Worm (Caenorhabditis elegans): ENCODE measurements around the gene fipr-13.

Gene fipr-13

ce11 chrV:10103811-10104210, 39.5 kb downstream of the fipr-13 start:
- TF ChIP-seq ref-2 (tag; optimal IDR thresholded peaks at IDR 0.05) (no peak), ztf-16 (tag; optimal IDR thresholded peaks at IDR 0.05) (no peak), ceh-9 (tag; optimal IDR thresholded peaks at IDR 0.05) (no peak), T23F11.4 (GFP tag; optimal IDR thresholded peaks at IDR 0.05) (no peak), fkh-6 (tag; optimal IDR thresholded peaks at IDR 0.05) (no peak), Y22D7AL.16 (tag; optimal IDR thresholded peaks at IDR 0.05) (no peak), unc-86 (tag; optimal IDR thresholded peaks at IDR 0.05) (no peak), odd-2 (tag; optimal IDR thresholded peaks at IDR 0.05) (no peak), ceh-19 (GFP tag; optimal IDR thresholded peaks at IDR 0.05) (no peak), che-1 (tag; optimal IDR thresholded peaks at IDR 0.05) (no peak)

- TF ChIP-seq F13H6.1 (tag; optimal IDR thresholded peaks at IDR 0.05) (no peak), npax-4 (tag; optimal IDR thresholded peaks at IDR 0.05) (no peak), ceh-48 (tag; optimal IDR thresholded peaks at IDR 0.05) (no peak), nfya-1 (tag; optimal IDR thresholded peaks at IDR 0.05) (no peak), ceh-18 (tag; optimal IDR thresholded peaks at IDR 0.05) (no peak), ceh-19 (GFP tag; optimal IDR thresholded peaks at IDR 0.05) (no peak), pros-1 (tag; optimal IDR thresholded peaks at IDR 0.05) (no peak), elt-4 (tag; optimal IDR thresholded peaks at IDR 0.05) (no peak), dve-1 (tag; optimal IDR thresholded peaks at IDR 0.05) (no peak), ttx-3 (tag; optimal IDR thresholded peaks at IDR 0.05) (no peak)
Measured at ce11 chrV:10104785-10105310, 40.5 kb downstream of the fipr-13 start, which contains the start of gene ugt-17. ugt-17 (minus strand) TSS chrV:10104964.

ce11 chrV:10105412-10105811, 41.1 kb downstream of the fipr-13 start, which contains the start of gene C08B6.2:
C08B6.2 (plus strand) TSS chrV:10105712.
- TF ChIP-seq mec-3 (tag; optimal IDR thresholded peaks at IDR 0.05; ENCODE audit: borderline replicate concordance) (no peak), rnt-1 (tag; optimal IDR thresholded peaks at IDR 0.05) (no peak), ceh-2 (tag; optimal IDR thresholded peaks at IDR 0.05) (no peak)

ce11 chrV:10107309-10107708, 43.0 kb downstream of the fipr-13 start, which contains the start of gene C08B6.11:
C08B6.11 (plus strand) TSS chrV:10107609.
- TF ChIP-seq K09A11.1 (tag; optimal IDR thresholded peaks at IDR 0.05; ENCODE audit: insufficient read depth) (no peak), elt-4 (tag; optimal IDR thresholded peaks at IDR 0.05) (no peak), ama-1 (optimal IDR thresholded peaks at IDR 0.05) (no peak), pros-1 (tag; optimal IDR thresholded peaks at IDR 0.05) (no peak), ref-2 (tag; optimal IDR thresholded peaks at IDR 0.05) (no peak), lin-11 (tag; optimal IDR thresholded peaks at IDR 0.05) (no peak), dmd-4 (tag; optimal IDR thresholded peaks at IDR 0.05; ENCODE audit: borderline replicate concordance) (no peak), sox-2 (GFP tag; IDR thresholded peaks at IDR 0.05) (no peak), unc-55 (GFP tag; optimal IDR thresholded peaks at IDR 0.05) (no peak), fkh-6 (tag; optimal IDR thresholded peaks at IDR 0.05) (no peak), nhr-232 (tag; optimal IDR thresholded peaks at IDR 0.05) (no peak), unc-86 (tag; optimal IDR thresholded peaks at IDR 0.05) (no peak), ztf-16 (tag; optimal IDR thresholded peaks at IDR 0.05) (no peak)

ce11 chrV:10111129-10111528, 46.8 kb downstream of the fipr-13 start:
- TF ChIP-seq ahr-1 (tag; optimal IDR thresholded peaks at IDR 0.05) (no peak), hlh-6 (tag; optimal IDR thresholded peaks at IDR 0.05) (no peak), hlh-15 (tag; optimal IDR thresholded peaks at IDR 0.05) (no peak), unc-86 (tag; optimal IDR thresholded peaks at IDR 0.05) (no peak), ceh-31 (tag; optimal IDR thresholded peaks at IDR 0.05) (no peak), madf-2 (tag; optimal IDR thresholded peaks at IDR 0.05) (no peak), ceh-2 (tag; optimal IDR thresholded peaks at IDR 0.05) (no peak), ama-1 (optimal IDR thresholded peaks at IDR 0.05) (no peak), pros-1 (tag; optimal IDR thresholded peaks at IDR 0.05) (no peak), ttx-3 (tag; optimal IDR thresholded peaks at IDR 0.05) (no peak), hlh-13 (GFP tag; optimal IDR thresholded peaks at IDR 0.05) (no peak), unc-3 (GFP tag; conservative IDR thresholded peaks at IDR 0.05) (no peak), unc-3 (tag; optimal IDR thresholded peaks at IDR 0.05) (no peak), odd-2 (tag; optimal IDR thresholded peaks at IDR 0.05) (no peak)
